Fruit fly (Drosophila melanogaster): Measurements from ENCODE around the gene CG14340.

The CG14340 gene

dm6 chr2L:1112641-1113040 is at the start of gene CG14340:
Gene CG14340, plus strand, starts transcription at chr2L:1112941.
- no peak for TF ChIP-seq insv (optimal IDR thresholded peaks at IDR 0.05)
- TF ChIP-seq h (optimal IDR thresholded peaks at IDR 0.05), result no peak
- no peak for TF ChIP-seq Sin3A (optimal IDR thresholded peaks at IDR 0.05)
- no peak for TF ChIP-seq psq (optimal IDR thresholded peaks at IDR 0.05)
- no peak for TF ChIP-seq Myc (optimal IDR thresholded peaks at IDR 0.05)
- no peak for TF ChIP-seq ttk (optimal IDR thresholded peaks at IDR 0.05)

- no peak for TF ChIP-seq insv (optimal IDR thresholded peaks at IDR 0.05)
- no peak for TF ChIP-seq Myc (optimal IDR thresholded peaks at IDR 0.05)
- no peak for TF ChIP-seq h (optimal IDR thresholded peaks at IDR 0.05)
- TF ChIP-seq ttk (optimal IDR thresholded peaks at IDR 0.05), result no peak
- no peak for TF ChIP-seq Sin3A (optimal IDR thresholded peaks at IDR 0.05)
- no peak for TF ChIP-seq psq (optimal IDR thresholded peaks at IDR 0.05)
Measured at dm6 chr2L:1063695-1064094, 49.0 kb upstream of the CG14340 start.

dm6 chr2L:1064544-1064943 is 48.2 kb upstream of the CG14340 start:
- TF ChIP-seq h (optimal IDR thresholded peaks at IDR 0.05), result no peak

dm6 chr2L:1065038-1065437 is 47.7 kb upstream of the CG14340 start:
- TF ChIP-seq psq (optimal IDR thresholded peaks at IDR 0.05) (no peak), Sin3A (optimal IDR thresholded peaks at IDR 0.05) (no peak), ttk (optimal IDR thresholded peaks at IDR 0.05) (no peak), Myc (optimal IDR thresholded peaks at IDR 0.05) (no peak), insv (optimal IDR thresholded peaks at IDR 0.05) (no peak), h (optimal IDR thresholded peaks at IDR 0.05) (no peak)

- TF ChIP-seq insv (optimal IDR thresholded peaks at IDR 0.05) (no peak), psq (optimal IDR thresholded peaks at IDR 0.05) (no peak), ttk (optimal IDR thresholded peaks at IDR 0.05) (no peak)
Measured at dm6 chr2L:1066330-1066729, 46.4 kb upstream of the CG14340 start.

- TF ChIP-seq Myc (optimal IDR thresholded peaks at IDR 0.05), result no peak
- TF ChIP-seq psq (optimal IDR thresholded peaks at IDR 0.05), result no peak
- no peak for TF ChIP-seq ttk (optimal IDR thresholded peaks at IDR 0.05)
- no peak for TF ChIP-seq insv (optimal IDR thresholded peaks at IDR 0.05)
- TF ChIP-seq h (optimal IDR thresholded peaks at IDR 0.05), result no peak
- TF ChIP-seq Sin3A (optimal IDR thresholded peaks at IDR 0.05), result no peak
Measured at dm6 chr2L:1068004-1068403, 44.7 kb upstream of the CG14340 start.

- no peak for TF ChIP-seq ttk (optimal IDR thresholded peaks at IDR 0.05)
- TF ChIP-seq insv (optimal IDR thresholded peaks at IDR 0.05), result no peak
- no peak for TF ChIP-seq Sin3A (optimal IDR thresholded peaks at IDR 0.05)
- no peak for TF ChIP-seq psq (optimal IDR thresholded peaks at IDR 0.05)
- TF ChIP-seq h (optimal IDR thresholded peaks at IDR 0.05), result no peak
- no peak for TF ChIP-seq Myc (optimal IDR thresholded peaks at IDR 0.05)
Measured at dm6 chr2L:1068517-1069107, 44.1 kb upstream of the CG14340 start.

- no peak for TF ChIP-seq ttk (optimal IDR thresholded peaks at IDR 0.05)
- TF ChIP-seq psq (optimal IDR thresholded peaks at IDR 0.05), result no peak
- no peak for TF ChIP-seq Myc (optimal IDR thresholded peaks at IDR 0.05)
- TF ChIP-seq insv (optimal IDR thresholded peaks at IDR 0.05), result no peak
- no peak for TF ChIP-seq Sin3A (optimal IDR thresholded peaks at IDR 0.05)
- TF ChIP-seq h (optimal IDR thresholded peaks at IDR 0.05), result no peak
Measured at dm6 chr2L:1069475-1069874, 43.3 kb upstream of the CG14340 start.

dm6 chr2L:1070332-1070731 is 42.4 kb upstream of the CG14340 start:
- TF ChIP-seq ttk (optimal IDR thresholded peaks at IDR 0.05) (no peak), h (optimal IDR thresholded peaks at IDR 0.05) (no peak), insv (optimal IDR thresholded peaks at IDR 0.05) (no peak), psq (optimal IDR thresholded peaks at IDR 0.05) (no peak), Myc (optimal IDR thresholded peaks at IDR 0.05) (no peak), Sin3A (optimal IDR thresholded peaks at IDR 0.05) (no peak)

dm6 chr2L:1070941-1071340 is 41.8 kb upstream of the CG14340 start:
- no peak for TF ChIP-seq insv (optimal IDR thresholded peaks at IDR 0.05)
- TF ChIP-seq Myc (optimal IDR thresholded peaks at IDR 0.05), result no peak
- TF ChIP-seq psq (optimal IDR thresholded peaks at IDR 0.05), result no peak
- no peak for TF ChIP-seq h (optimal IDR thresholded peaks at IDR 0.05)
- no peak for TF ChIP-seq Sin3A (optimal IDR thresholded peaks at IDR 0.05)
- no peak for TF ChIP-seq ttk (optimal IDR thresholded peaks at IDR 0.05)

- TF ChIP-seq psq (optimal IDR thresholded peaks at IDR 0.05), result no peak
- TF ChIP-seq Myc (optimal IDR thresholded peaks at IDR 0.05), result no peak
- no peak for TF ChIP-seq h (optimal IDR thresholded peaks at IDR 0.05)
- TF ChIP-seq Sin3A (optimal IDR thresholded peaks at IDR 0.05), result no peak
- TF ChIP-seq insv (optimal IDR thresholded peaks at IDR 0.05), result no peak
- no peak for TF ChIP-seq ttk (optimal IDR thresholded peaks at IDR 0.05)
Measured at dm6 chr2L:1072184-1072583, 40.6 kb upstream of the CG14340 start.

- TF ChIP-seq insv (optimal IDR thresholded peaks at IDR 0.05) (no peak), Sin3A (optimal IDR thresholded peaks at IDR 0.05) (no peak), ttk (optimal IDR thresholded peaks at IDR 0.05) (no peak), psq (optimal IDR thresholded peaks at IDR 0.05) (no peak), Myc (optimal IDR thresholded peaks at IDR 0.05) (no peak), h (optimal IDR thresholded peaks at IDR 0.05) (no peak)
Measured at dm6 chr2L:1073530-1073929, 39.2 kb upstream of the CG14340 start.

dm6 chr2L:1074180-1074864 is 38.4 kb upstream of the CG14340 start:
- TF ChIP-seq insv (optimal IDR thresholded peaks at IDR 0.05) (no peak), Sin3A (optimal IDR thresholded peaks at IDR 0.05) (no peak), h (optimal IDR thresholded peaks at IDR 0.05) (no peak), Myc (optimal IDR thresholded peaks at IDR 0.05) (no peak), psq (optimal IDR thresholded peaks at IDR 0.05) (no peak), ttk (optimal IDR thresholded peaks at IDR 0.05) (no peak)

Data from Kc167 (cell line).